Fruit fly (Drosophila melanogaster): Measurements from ENCODE around the gene CG31457.

CG31457 gene

DNA sequence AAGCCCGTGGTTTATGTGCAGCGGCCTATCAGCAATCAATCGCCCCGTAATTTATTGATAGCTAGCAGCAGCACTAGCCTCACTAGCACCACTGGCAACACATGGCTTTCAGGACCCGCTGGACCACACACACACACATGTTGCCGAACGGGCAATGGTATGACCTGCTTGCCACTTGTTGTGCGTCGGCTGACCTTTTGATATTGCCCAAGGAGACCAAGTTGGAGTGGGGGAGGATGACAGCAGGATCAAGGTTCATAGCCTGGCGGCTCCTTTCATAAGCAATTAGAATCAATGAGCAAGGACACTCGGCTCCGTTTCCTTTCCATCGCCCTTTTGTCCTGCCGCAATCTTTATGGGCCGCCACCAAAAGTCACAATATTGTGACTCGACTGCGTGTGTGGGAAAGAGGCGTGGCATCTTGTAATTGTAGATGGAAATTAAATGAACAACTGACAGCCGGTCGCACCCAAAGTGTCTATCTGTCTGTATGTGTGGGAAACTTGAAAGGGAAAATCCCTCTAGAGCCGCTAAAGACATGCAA lies 3.6 kb upstream of the CG31457 start:
- no peak for TF ChIP-seq noc (tag; optimal IDR thresholded peaks at IDR 0.05)

DNA sequence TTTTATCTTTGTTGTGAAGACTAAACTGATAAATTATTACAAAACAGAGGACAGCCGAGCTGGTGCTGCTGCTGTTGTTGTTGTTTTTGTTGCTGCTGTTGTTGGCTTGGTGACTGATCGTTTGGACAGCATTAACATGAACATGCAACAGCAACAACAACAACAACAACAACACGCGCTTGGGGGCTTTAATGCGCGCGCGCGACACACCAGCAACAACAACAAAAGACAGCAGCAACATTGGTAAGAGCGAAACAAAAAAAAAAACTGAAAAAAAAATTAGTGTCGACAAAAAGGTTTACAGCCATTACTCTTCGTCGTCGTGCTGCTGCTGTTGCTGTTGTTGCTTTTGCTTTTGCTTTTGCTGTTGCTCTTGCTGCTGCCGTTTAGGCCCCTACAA lies 3.1 kb upstream of the CG31457 start:
- no peak for TF ChIP-seq noc (tag; optimal IDR thresholded peaks at IDR 0.05)

DNA sequence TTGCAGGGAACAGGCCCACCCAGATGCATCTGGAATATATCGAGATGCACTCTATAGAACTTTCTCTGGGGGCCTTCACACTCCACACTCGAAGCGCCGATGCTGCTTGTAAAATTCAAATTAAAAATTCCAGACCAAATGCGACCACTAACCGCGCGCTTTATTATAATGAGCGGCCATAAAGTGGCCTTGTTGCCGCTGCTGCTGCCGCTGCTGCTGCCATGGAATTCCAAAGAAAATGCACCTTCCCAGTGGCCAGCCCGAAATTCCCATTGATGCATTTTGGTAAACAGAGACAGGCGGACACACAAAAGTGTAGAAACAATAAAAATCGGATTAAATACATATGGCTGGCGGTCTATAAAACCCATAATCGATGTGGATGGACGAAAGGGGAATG lies 2.4 kb upstream of the CG31457 start:
- no peak for TF ChIP-seq noc (tag; optimal IDR thresholded peaks at IDR 0.05)

DNA sequence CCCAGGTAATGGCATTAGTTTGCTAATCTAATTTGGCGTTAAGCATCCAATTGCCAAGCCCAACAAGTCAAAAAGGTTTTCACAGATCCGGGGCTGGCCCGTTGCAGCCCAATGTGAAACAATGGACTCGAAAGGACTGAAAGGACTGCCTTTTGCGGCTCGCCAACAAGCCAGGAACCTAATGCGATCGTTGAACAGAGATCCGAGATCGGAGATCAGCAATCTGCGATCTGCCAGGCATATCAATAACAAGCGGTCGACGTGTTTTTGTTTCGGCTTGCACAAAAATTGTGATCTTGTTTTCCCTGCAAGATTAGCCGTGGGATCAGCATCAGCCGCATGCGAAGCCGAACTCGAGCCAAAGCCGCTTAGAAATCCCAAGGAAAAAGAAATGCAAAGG lies 1.8 kb upstream of the CG31457 start:
- TF ChIP-seq noc (tag; optimal IDR thresholded peaks at IDR 0.05): no peak

DNA sequence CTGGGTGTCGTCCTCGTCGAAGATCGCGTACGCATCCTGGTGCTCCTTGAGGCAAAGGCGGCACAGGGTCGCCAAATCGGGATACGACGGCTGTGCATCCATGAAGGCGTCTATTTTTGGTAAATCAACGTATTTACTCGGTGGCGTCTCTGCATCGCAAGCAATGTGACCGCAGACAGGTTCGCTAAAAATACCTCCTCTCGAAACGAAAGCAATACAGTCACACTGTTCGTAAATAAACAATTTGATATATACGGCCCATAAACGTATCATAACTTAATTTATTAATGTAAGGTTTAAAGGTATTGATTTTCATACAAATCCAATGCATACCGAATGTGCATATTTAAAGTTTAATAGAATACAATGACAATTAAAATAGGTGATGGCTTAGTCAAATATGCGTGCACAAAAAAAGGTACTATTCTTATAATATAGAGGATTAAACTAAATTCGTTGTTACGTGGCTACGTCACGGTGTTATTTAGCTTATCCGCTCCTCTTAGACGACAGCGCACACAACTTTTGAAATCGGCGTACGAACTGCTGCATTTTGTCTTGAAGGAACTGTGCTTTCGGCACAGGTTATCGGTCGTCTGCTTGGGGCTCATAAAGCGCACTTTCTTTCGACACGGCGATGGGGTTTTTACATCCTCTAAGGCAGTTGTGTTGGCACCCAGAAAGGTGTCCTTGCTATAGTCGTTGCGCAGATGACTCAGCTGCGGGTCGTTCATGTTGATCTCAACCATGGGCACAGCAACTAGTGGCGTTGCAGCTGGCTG lies 1.3 kb downstream of the CG31457 start, which contains the start of gene CG31365:
Gene CG31365 (minus strand): TSS at position 182 of the 782 bp plus-strand sequence.
- no peak for TF ChIP-seq noc (tag; optimal IDR thresholded peaks at IDR 0.05)

DNA sequence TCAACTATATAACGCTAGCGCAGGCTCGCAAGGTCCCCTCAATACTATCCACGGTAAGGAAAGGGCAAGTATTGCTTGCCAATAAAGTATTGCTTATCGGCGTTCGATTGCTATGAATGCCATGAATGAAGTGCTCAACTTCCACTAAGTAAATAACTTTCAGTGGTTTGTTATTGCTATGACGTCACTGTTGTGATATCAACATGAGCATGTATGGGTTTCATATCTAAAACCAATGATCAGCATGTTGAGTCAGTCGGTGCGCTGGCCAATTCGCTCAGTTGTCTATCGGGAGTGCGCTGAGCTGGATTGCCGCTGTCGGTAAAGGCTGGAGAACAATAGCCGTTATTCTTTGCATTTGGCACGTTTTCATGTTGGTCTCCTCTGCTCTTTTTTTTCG lies 6.8 kb downstream of the CG31457 start:
- no peak for TF ChIP-seq noc (tag; optimal IDR thresholded peaks at IDR 0.05)

DNA sequence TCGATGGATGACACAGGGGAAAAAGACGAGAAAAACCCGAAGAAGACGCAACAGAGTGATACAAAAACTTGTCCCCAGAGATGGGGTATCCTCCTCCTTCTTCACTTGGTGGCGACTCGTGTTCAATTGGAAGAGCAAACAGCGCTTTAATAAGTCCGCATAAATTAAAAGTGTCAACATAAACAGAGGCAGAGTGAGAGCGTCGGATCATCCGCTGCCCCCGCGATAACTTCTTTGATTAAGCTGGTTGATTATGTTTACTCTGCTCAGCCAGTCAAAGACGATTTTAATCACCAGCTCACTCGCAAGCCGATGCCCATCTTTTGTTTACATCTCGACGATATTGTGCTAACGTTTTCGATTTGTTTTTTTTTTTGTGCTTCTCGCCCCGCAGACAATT lies 7.9 kb downstream of the CG31457 start:
- peak; percentile 3 for TF ChIP-seq noc (tag; optimal IDR thresholded peaks at IDR 0.05)

DNA sequence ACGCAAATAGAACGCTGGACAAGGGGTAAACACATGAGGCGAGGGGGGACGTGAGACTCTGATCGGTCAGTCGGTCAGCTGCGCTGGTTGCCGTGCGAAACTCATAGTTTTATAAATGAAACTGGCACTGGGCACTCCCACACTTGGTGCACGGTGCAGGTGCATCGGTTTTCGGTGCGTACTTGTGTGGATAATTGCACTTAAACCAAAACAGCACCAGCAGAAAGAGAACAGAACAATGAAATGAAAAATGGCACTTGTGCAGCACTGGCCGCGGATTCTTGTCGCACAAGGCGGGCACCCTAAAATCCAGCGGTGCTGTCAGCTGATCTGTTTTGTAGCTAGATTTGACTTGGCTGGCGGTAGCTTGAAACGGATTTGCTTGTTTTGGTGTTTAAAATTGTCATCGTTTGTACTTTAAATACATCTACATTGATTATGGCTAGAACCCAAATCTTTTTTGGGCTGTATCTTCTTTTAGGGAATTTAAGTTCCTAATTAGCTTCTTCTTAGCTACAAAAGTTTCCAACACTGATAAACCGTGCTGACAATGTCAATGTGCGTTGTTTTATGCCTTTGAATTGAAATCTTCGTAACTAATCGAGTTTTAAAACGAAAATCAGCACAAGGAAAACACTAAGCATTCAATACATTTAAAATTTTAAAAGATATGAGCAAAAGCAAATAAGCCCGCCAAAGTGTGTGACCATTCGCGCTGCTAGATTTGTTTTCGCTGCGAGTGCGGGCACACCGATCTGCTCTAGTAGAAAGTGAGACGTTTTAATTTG lies 9.9 kb downstream of the CG31457 start, which contains the start of the genes Rassf and CenB1A:
Gene Rassf (minus strand): TSS at position 249 of the 788 bp plus-strand sequence.
Gene CenB1A (plus strand): TSS at position 718 of the 788 bp plus-strand sequence.
- TF ChIP-seq noc (tag; optimal IDR thresholded peaks at IDR 0.05): no peak

DNA sequence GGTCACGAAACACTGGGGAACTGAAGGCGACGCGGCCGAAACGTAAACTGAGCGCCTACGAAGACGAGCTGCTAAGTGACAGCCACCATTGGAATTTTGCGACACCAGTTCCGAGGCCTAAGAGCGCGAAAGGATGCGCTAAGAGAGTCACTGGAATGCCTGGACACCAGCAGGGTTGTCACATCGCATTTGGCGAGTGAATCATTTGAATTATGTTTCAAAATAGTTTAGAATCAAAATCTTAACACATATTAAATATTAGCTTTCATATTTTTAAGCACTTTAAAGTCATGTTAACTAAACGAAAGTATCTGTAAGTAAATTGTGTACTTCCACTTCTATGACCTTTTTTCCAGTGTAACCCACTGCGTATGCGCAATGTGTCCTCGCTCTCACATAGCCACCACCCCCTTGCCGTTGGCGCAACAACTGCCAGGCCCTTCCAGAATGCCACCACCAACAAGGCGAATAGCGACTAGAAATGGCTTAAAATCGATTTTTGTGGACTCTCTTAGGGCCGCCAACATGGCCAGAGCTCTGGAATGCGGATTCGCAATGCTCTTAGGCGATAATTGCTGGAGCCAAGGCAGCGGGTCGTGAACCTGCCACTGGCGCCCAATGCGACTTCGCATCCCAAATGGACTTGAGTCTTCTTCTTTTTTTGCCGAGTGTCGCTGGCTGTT lies 15.0 kb downstream of the CG31457 start, which contains the start of gene Cow:
Gene Cow (minus strand): TSS at position 51 of the 683 bp plus-strand sequence.
- no peak for TF ChIP-seq noc (tag; optimal IDR thresholded peaks at IDR 0.05)

DNA sequence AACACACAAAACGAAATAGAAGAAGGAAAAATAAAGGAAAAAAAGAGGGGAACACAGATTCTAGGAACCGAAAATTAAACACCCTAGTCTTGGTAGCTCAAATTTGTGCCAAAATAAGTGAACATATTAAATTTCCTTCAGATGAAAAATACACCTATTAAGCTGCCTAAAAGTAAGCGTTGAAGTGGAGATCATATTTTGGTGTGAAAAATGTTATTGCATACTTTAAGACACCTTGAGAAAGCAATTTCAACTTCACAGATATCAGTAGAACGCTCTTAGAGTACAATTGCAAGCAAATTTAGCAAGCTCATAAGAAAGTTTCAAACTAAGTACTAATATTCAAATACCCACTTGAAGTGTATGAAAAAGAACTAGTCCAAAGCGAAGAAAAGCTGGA lies 17.1 kb downstream of the CG31457 start:
- TF ChIP-seq noc (tag; optimal IDR thresholded peaks at IDR 0.05): no peak

DNA sequence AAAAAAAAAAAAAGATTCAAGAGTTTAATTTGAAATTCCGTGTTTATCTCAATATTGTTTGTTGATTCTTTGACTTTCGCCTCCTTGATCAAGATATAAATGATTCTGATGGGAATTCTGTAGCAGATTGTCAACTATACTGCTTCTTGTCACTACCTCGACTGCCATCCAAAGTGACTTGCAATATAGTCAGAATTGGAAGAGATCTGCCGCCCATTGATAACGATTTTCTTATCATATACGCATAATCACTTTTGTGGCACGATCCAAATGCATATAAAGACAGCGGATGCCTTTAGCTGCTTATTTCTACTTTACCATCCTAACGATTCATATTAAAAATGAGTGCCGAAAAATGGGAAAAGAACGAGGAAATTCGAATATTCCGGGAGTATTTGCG lies 28.5 kb downstream of the CG31457 start, which contains the start of gene CG6738:
Gene CG6738 (plus strand): TSS at position 301 of the 400 bp plus-strand sequence.
- no peak for TF ChIP-seq noc (tag; optimal IDR thresholded peaks at IDR 0.05)

DNA sequence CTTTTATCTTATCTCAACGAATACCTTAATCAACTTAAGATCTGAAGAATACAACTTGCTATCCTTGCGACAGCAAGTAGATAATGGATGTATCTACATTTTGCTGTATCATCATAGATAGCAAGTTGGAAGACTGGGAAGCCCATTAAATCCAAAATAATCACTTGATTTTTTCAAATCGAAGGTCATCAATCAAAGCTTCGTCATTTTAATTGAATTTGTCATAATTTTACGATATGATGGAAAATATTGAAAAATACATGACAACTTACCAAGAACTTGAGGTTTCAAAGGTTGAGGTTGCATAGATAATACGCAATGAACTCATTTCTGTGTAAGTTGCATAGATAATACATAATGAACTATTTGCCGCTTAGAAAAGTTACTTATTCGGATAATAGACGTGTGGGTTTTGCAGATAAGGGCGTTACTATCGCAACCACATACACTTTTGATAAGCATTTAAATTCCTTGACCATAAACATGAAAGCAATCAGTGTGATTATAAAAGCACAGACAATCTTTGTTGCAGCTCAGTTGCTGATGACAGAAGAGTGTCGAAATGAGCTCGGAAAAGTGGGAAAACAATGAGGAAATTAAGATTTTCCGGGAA lies 30.5 kb downstream of the CG31457 start, which contains the start of gene CG6733:
Gene CG6733 (plus strand): TSS at position 532 of the 613 bp plus-strand sequence.
- TF ChIP-seq noc (tag; optimal IDR thresholded peaks at IDR 0.05): peak; percentile 32

DNA sequence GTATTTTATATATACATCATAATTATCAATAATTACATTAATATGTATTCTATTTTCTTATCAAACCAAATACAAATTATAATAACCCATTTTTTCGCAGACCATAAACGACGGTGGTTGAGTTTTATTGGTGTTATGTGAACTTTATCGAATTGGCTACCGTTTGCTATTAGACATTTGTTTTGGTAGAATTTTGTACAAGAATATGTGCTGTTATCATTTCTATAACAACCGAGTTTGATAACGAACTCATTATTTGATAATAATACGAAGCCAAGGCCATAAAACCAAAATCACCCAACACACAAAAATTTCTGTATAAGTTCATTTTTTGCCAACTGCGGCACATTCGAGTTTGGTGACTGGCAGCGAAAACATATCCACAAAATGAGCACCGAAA lies 32.4 kb downstream of the CG31457 start, which contains the start of gene CG17109:
Gene CG17109 (plus strand): TSS at position 345 of the 400 bp plus-strand sequence.
- no peak for TF ChIP-seq noc (tag; optimal IDR thresholded peaks at IDR 0.05)

DNA sequence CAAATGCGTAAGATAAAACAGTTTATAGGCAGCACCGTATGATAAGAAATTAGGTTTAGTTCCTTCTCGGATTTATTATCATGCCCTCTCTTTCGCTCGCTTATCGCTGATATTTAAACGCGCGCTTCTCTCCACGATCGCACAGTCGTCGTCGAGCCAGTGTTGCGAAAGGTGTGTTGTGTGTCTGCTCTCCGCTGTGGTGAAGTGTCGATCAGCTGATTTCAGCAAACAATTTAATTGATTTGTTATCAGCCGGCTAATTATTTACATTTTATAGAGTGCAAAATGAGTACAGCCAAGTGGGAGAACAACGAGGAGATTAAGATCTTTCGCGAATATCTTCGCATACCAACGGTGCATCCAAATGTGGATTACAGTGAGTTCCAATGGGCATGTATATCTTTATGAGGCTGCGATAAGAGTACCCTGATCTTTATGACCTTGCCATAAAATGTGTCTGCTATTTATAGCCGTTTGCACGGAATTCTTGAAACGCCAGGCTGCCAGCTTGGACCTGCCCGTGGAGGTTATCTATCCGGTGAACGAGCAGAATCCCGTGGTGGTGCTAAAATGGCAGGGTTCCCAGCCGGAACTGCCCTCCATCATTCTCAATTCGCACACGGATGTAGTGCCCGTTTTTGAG lies 36.1 kb downstream of the CG31457 start, which contains the start of the genes CG17110 and CG6726:
Gene CG17110 (plus strand): TSS at position 139 of the 643 bp plus-strand sequence.
Gene CG6726 (plus strand): TSS at position 139 of the 643 bp plus-strand sequence.
- TF ChIP-seq noc (tag; optimal IDR thresholded peaks at IDR 0.05): peak; percentile 39

Data from whole organism, larva.